Worm (Caenorhabditis elegans) whole organism, midembryonic: Measurements from ENCODE around the gene K12G11.6.
A peak's percentile ranks its signal among the peaks of the same experiment; 100 is the strongest.

ENCODE experiments used
- T22C8.4 ChIP-seq: fragments of 200-800 bp; sonication (Bioruptor generic); IDR thresholded peaks from 2 replicates; pipeline ENCODE4 v1.3.6; 2022; ENCODE audit warnings: missing genetic modification characterization, missing compliant biosample characterization
- cog-1 ChIP-seq: sonication (generic microtip); optimal IDR thresholded peaks from 2 replicates; lab custom pipeline; 2016; ENCODE audit warnings: missing genetic modification characterization, missing compliant biosample characterization
- flt-1 ChIP-seq: fragments of 200-800 bp; sonication (Bioruptor generic); IDR thresholded peaks from 2 replicates; pipeline ENCODE4 v1.3.6; 2022; ENCODE audit warnings: missing genetic modification characterization, missing compliant biosample characterization
- klf-2 ChIP-seq: fragments of 200-800 bp; sonication (Bioruptor generic); conservative IDR thresholded peaks from 2 replicates; pipeline ENCODE4 v1.3.6; 2022; ENCODE audit warnings: missing genetic modification reagents, missing genetic modification characterization, missing compliant biosample characterization
- med-1 ChIP-seq: sonication (generic microtip); optimal IDR thresholded peaks from 2 replicates; lab custom pipeline; 2017; ENCODE audit warnings: missing genetic modification characterization, mild to moderate bottlenecking, missing compliant biosample characterization, antibody characterized with exemption, missing genetic modification reagents; ENCODE audit not compliant: insufficient read depth
- ref-1 ChIP-seq: fragments of 200-800 bp; sonication (Bioruptor generic); conservative IDR thresholded peaks from 2 replicates; pipeline ENCODE4 v1.3.6; 2022; ENCODE audit warnings: missing genetic modification reagents, missing genetic modification characterization, missing compliant biosample characterization
- tab-1 ChIP-seq: fragments of 200-800 bp; sonication (Bioruptor generic); IDR thresholded peaks from 2 replicates; pipeline ENCODE4 v1.3.6; 2022; ENCODE audit warnings: missing genetic modification characterization, missing compliant biosample characterization
- ztf-23 ChIP-seq: fragments of 200-800 bp; sonication (Bioruptor generic); IDR thresholded peaks from 2 replicates; pipeline ENCODE4 v1.3.6; 2022; ENCODE audit warnings: missing genetic modification reagents, missing genetic modification characterization, missing compliant biosample characterization
- ztf-29 ChIP-seq: fragments of 200-800 bp; sonication (Bioruptor generic); IDR thresholded peaks from 2 replicates; pipeline ENCODE4 v1.3.6; 2022; ENCODE audit warnings: missing genetic modification reagents, missing genetic modification characterization, missing compliant biosample characterization

The K12G11.6 gene

ce11 chrV:11885087-11885486 is 9.0 kb upstream of the K12G11.6 start:
- no peak for TF ChIP-seq ztf-29 (GFP tag; lab: Robert Waterston, UW)
- no peak for TF ChIP-seq ztf-23 (GFP tag; lab: Robert Waterston, UW)
- no peak for TF ChIP-seq ref-1 (GFP tag; lab: Robert Waterston, UW)
- no peak for TF ChIP-seq tab-1 (GFP tag; lab: Robert Waterston, UW)
- no peak for TF ChIP-seq flt-1
- no peak for TF ChIP-seq T22C8.4 (GFP tag; lab: Robert Waterston, UW)
- no peak for TF ChIP-seq klf-2 (GFP tag; lab: Robert Waterston, UW)
- no peak for TF ChIP-seq med-1 (GFP tag; lab: Kevin White, UChicago)
- no peak for TF ChIP-seq cog-1 (tag; lab: Kevin White, UChicago)

DNA sequence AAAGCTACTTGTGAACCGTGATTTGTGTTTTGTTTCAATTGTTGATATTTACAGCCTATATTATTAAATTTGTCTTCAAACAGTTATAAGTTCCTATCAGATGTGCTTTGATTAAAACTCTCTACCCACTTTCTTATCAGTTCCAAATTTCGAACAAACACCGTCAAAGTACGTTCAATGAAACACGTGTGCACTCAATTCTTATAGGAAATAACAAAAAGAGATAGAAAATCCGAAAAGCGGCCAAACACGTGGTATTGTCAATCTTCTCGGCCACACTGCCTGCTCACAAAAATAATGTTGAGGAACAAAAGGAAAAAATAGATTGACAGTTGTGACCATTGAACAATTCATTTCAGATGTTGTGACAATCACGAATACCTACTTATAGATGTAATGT is 8.2 kb upstream of the K12G11.6 start:
- TF ChIP-seq ztf-23 (GFP tag; lab: Robert Waterston, UW) (no peak), cog-1 (tag; lab: Kevin White, UChicago) (no peak), T22C8.4 (GFP tag; lab: Robert Waterston, UW) (no peak), ztf-29 (GFP tag; lab: Robert Waterston, UW) (no peak), ref-1 (GFP tag; lab: Robert Waterston, UW) (no peak), tab-1 (GFP tag; lab: Robert Waterston, UW) (no peak), med-1 (GFP tag; lab: Kevin White, UChicago) (no peak), flt-1 (no peak), klf-2 (GFP tag; lab: Robert Waterston, UW) (no peak)

DNA sequence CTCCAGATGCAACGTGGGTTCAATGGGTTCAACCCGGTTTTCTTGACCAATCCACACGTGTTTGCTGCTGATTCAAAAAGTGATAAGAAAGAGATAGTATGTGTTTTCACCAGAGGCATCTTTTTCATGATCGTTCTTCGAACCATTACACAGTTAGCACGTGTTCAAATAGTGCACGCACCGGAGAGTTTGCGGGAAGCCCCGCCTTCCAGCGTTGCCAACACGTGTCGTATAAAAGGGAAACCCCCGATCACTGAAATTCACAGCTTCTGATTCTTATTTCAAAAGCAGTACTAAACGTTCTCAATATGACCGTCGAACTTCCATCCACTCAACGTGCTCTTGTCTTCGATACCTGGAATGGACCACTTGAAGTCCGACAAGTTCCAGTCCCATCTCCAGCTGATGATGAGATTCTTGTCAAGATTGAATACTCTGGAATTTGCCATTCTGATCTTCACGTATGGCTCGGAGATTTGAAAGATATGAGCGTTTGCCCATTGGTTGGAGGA is 6.1 kb upstream of the K12G11.6 start, which contains the start of gene adh-1:
Gene adh-1 (plus strand): TSS at position 261 of the 512 bp plus-strand sequence.
- TF ChIP-seq flt-1, result no peak
- no peak for TF ChIP-seq ztf-23 (GFP tag; lab: Robert Waterston, UW)
- TF ChIP-seq T22C8.4 (GFP tag; lab: Robert Waterston, UW), result no peak
- TF ChIP-seq tab-1 (GFP tag; lab: Robert Waterston, UW), result no peak
- no peak for TF ChIP-seq klf-2 (GFP tag; lab: Robert Waterston, UW)
- no peak for TF ChIP-seq cog-1 (tag; lab: Kevin White, UChicago)
- TF ChIP-seq med-1 (GFP tag; lab: Kevin White, UChicago), result no peak
- TF ChIP-seq ztf-29 (GFP tag; lab: Robert Waterston, UW), result no peak
- TF ChIP-seq ref-1 (GFP tag; lab: Robert Waterston, UW), result no peak

- TF ChIP-seq ztf-23 (GFP tag; lab: Robert Waterston, UW) (no peak), klf-2 (GFP tag; lab: Robert Waterston, UW) (no peak), cog-1 (tag; lab: Kevin White, UChicago) (no peak), ref-1 (GFP tag; lab: Robert Waterston, UW) (no peak), ztf-29 (GFP tag; lab: Robert Waterston, UW) (no peak), med-1 (GFP tag; lab: Kevin White, UChicago) (no peak), T22C8.4 (GFP tag; lab: Robert Waterston, UW) (no peak), tab-1 (GFP tag; lab: Robert Waterston, UW) (no peak), flt-1 (no peak)
Measured at ce11 chrV:11888656-11889055, 5.5 kb upstream of the K12G11.6 start.

DNA sequence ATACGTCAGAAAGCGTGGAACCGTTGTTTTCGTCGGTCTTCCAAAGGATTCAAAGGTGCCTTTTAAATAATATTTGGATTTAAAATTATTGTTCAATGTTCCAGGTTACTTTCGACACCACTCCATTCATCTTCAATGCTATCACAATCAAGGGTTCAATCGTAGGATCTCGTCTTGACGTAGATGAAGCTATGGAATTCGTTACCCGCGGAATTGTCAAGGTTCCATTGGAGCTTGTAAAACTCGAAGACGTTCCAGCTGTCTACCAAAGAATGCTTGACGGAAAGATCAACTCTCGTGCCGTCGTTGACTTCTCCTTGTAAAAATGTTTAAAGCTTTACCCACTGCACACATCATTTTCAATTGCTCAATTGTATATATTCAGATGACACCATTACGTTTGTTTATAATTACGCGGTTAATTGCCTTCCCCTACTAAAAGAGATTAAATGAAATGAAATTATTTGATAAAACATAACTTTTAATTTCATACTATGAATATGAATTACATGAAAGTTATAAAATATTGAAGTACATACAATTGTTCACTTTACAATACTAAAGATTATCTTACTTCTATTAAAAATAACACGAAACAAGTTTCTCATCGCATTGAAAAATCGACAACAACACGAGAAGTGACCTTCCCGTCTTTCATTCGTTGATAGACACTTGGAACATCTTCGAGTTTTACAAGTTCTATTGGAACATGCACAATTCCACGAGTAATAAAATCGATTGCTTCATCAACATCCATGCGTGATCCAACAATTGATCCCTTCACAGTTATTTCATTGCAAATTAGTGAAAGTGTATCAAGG is 4.8 kb upstream of the K12G11.6 start:
- no peak for TF ChIP-seq ztf-23 (GFP tag; lab: Robert Waterston, UW)
- TF ChIP-seq tab-1 (GFP tag; lab: Robert Waterston, UW), result no peak
- TF ChIP-seq T22C8.4 (GFP tag; lab: Robert Waterston, UW), result no peak
- no peak for TF ChIP-seq flt-1
- TF ChIP-seq klf-2 (GFP tag; lab: Robert Waterston, UW), result no peak
- no peak for TF ChIP-seq ref-1 (GFP tag; lab: Robert Waterston, UW)
- TF ChIP-seq cog-1 (tag; lab: Kevin White, UChicago), result no peak
- no peak for TF ChIP-seq ztf-29 (GFP tag; lab: Robert Waterston, UW)
- no peak for TF ChIP-seq med-1 (GFP tag; lab: Kevin White, UChicago)

DNA sequence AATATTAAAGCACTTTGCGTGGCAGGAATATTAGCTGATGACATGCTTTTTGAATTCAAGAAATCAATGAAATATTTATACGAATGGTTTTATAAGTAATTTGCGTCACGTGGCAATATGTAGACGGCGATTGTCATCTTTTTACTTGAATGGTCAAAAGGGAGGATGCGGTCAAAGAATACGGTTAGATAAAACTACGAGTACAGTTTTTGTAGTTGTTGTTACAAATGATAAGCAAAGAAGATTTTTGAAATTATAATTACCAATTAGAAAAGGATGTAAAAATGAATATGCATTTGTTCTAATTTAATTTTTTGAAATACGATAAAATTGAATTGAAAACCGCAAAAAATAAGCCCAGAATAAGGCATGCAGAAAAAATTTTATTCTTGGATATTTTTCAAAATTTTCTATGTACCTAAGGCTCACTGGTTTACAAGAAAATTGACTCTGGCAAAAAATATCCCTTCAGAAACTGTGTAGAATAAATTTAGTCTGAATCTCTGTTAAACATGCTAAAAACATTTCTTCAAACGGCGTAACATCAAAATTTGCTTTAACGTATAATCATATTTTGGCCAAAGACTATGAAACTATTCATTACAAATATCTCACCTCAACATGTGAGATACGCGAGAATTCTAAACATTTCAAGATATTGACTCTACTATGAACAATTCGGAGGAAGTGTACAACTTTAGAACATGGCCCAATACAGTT is 2.8 kb upstream of the K12G11.6 start, which contains the start of the genes sodh-2 and srx-76:
Gene sodh-2 (minus strand): TSS at position 101 of the 720 bp plus-strand sequence.
Gene srx-76 (plus strand): TSS at position 670 of the 720 bp plus-strand sequence.
- TF ChIP-seq ztf-23 (GFP tag; lab: Robert Waterston, UW), result no peak
- no peak for TF ChIP-seq tab-1 (GFP tag; lab: Robert Waterston, UW)
- no peak for TF ChIP-seq med-1 (GFP tag; lab: Kevin White, UChicago)
- TF ChIP-seq ztf-29 (GFP tag; lab: Robert Waterston, UW), result no peak
- no peak for TF ChIP-seq T22C8.4 (GFP tag; lab: Robert Waterston, UW)
- TF ChIP-seq flt-1, result no peak
- no peak for TF ChIP-seq ref-1 (GFP tag; lab: Robert Waterston, UW)
- TF ChIP-seq cog-1 (tag; lab: Kevin White, UChicago), result no peak

DNA sequence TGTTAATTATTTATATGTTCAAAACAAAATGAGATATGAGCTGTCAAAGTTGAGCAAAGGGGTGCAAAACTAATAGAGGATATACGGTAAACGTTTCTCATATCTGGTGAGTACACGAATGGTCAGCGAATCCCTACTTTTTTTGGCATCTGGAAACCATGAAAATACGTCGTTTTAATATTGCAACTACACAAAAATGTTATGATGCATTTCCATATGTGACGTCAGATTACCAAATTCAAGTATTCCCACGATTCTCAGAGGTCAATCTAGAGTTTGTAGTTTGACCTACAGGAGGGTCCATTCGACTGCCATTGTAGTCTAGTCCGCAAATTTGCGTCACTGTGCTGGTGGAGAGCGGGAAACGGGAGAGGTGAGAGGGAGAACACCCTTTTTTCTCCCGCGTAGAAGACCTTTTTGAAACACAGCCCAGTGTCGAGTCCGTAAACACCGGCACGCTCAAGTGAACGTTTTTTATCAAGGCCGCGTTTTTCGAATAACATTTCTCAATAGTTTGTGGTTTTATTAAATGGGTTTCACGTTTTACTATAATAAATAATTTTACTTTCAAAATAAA is 2.3 kb downstream of the K12G11.6 start:
- TF ChIP-seq klf-2 (GFP tag; lab: Robert Waterston, UW) (no peak), ztf-29 (GFP tag; lab: Robert Waterston, UW) (no peak), tab-1 (GFP tag; lab: Robert Waterston, UW) (no peak), ref-1 (GFP tag; lab: Robert Waterston, UW) (no peak), ztf-23 (GFP tag; lab: Robert Waterston, UW) (0 out of 2 replicates have a peak, but pooled peaks have one; percentile 43), flt-1 (peak; percentile 58; the same call in 1 of the 2 replicates), T22C8.4 (GFP tag; lab: Robert Waterston, UW) (no peak), med-1 (GFP tag; lab: Kevin White, UChicago) (no peak), cog-1 (tag; lab: Kevin White, UChicago) (peak; percentile 29)
